Fruit fly (Drosophila melanogaster): Measurements from ENCODE around the gene CCT4.

CCT4 gene

DNA sequence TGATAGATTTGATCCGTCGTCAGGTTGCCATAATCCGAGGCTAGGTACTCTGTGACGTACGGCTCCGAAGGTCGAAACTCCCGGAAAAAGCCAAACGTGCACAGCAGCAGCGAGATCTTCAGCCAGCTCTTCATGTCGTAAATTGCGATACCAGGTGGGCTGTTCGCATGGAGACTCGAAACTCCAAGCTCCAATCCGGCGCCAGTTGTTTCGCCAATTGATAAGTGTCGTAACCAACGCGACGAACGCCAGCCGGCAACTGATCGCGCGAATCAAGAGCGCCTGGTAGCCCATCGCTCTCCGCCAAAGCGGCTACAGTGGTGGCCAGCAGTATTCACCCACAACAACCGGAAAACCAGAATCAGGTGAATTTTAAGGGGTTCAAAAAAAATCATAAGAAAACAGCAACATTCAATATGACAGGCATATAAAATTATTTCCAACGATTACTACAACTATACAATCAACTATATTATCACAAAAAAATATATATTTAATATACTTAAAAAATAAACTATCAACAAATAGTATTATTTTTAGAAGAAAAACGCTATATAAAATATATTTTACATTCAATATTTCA lies 7.7 kb upstream of the CCT4 start, which contains the start of gene CG17036 (continued):
- TF ChIP-seq NC2α (GFP tag; optimal IDR thresholded peaks at IDR 0.05) (no peak), CG1603 (tag; optimal IDR thresholded peaks at IDR 0.05) (no peak), jing (GFP tag; optimal IDR thresholded peaks at IDR 0.05) (no peak), nerfin-2 (GFP tag; IDR thresholded peaks at IDR 0.05; ENCODE audit: partially characterized antibody) (no peak), lab (GFP tag; optimal IDR thresholded peaks at IDR 0.05) (peak; percentile 47), CG14860 (GFP tag; IDR thresholded peaks at IDR 0.05; ENCODE audit: partially characterized antibody) (no peak), slou (GFP tag; optimal IDR thresholded peaks at IDR 0.05) (no peak), ttk (GFP tag; IDR thresholded peaks at IDR 0.05) (no peak), CG12769 (tag; optimal IDR thresholded peaks at IDR 0.05) (no peak), Spps (tag; optimal IDR thresholded peaks at IDR 0.05) (no peak), nau (GFP tag; optimal IDR thresholded peaks at IDR 0.05) (no peak), CG7928 (GFP tag; optimal IDR thresholded peaks at IDR 0.05) (no peak), insv (GFP tag; optimal IDR thresholded peaks at IDR 0.05) (no peak), HLH3B (GFP tag; IDR thresholded peaks at IDR 0.05) (no peak), org-1 (GFP tag; optimal IDR thresholded peaks at IDR 0.05) (no peak), ems (GFP tag; optimal IDR thresholded peaks at IDR 0.05) (no peak), zfh1 (GFP tag; IDR thresholded peaks at IDR 0.05) (0 out of 3 replicates have a peak, but pooled peaks have one; percentile 29), croc (GFP tag; conservative IDR thresholded peaks at IDR 0.05) (no peak), CG1233 (GFP tag; optimal IDR thresholded peaks at IDR 0.05) (peak; percentile 7), ci (GFP tag; IDR thresholded peaks at IDR 0.05) (no peak), maf-S (GFP tag; optimal IDR thresholded peaks at IDR 0.05) (no peak), jigr1 (GFP tag; IDR thresholded peaks at IDR 0.05) (no peak), CG14014 (GFP tag; IDR thresholded peaks at IDR 0.05) (peak; percentile 55), ftz-f1 (GFP tag; optimal IDR thresholded peaks at IDR 0.05) (no peak), sd (tag; optimal IDR thresholded peaks at IDR 0.05) (no peak), chinmo (GFP tag; IDR thresholded peaks at IDR 0.05; ENCODE audit: partially characterized antibody) (0 out of 4 replicates have a peak, but pooled peaks have one; percentile 51), Mes4 (GFP tag; optimal IDR thresholded peaks at IDR 0.05) (no peak), Dfd (GFP tag; optimal IDR thresholded peaks at IDR 0.05) (no peak), CG1602 (GFP tag; optimal IDR thresholded peaks at IDR 0.05) (no peak), nom (GFP tag; optimal IDR thresholded peaks at IDR 0.05) (peak; percentile 16), Med (GFP tag) (peak; percentile 83), dysf (GFP tag; IDR thresholded peaks at IDR 0.05) (peak; percentile 43; the same call in 1 of the 3 replicates), ro (GFP tag; IDR thresholded peaks at IDR 0.05) (no peak), CG6683 (GFP tag; optimal IDR thresholded peaks at IDR 0.05) (no peak), CG34422 (GFP tag; IDR thresholded peaks at IDR 0.05) (peak; percentile 46; the same call in 1 of the 3 replicates), Awh (GFP tag; IDR thresholded peaks at IDR 0.05) (no peak), CG4730 (GFP tag; IDR thresholded peaks at IDR 0.05) (no peak), chn (GFP tag; optimal IDR thresholded peaks at IDR 0.05) (no peak), HLH54F (GFP tag; optimal IDR thresholded peaks at IDR 0.05) (no peak), CG6175 (GFP tag; IDR thresholded peaks at IDR 0.05) (no peak), Ssrp (tag; optimal IDR thresholded peaks at IDR 0.05) (no peak), Doc3 (GFP tag; IDR thresholded peaks at IDR 0.05; ENCODE audit: partially characterized antibody) (no peak), CG8290 (GFP tag; optimal IDR thresholded peaks at IDR 0.05) (no peak), CG8290 (tag; optimal IDR thresholded peaks at IDR 0.05) (no peak), BEAF-32 (GFP tag; optimal IDR thresholded peaks at IDR 0.05) (no peak), Chrac-16 (GFP tag; optimal IDR thresholded peaks at IDR 0.05) (no peak), CG8359 (GFP tag; optimal IDR thresholded peaks at IDR 0.05; ENCODE audit: borderline replicate concordance) (no peak), Optix (GFP tag; IDR thresholded peaks at IDR 0.05) (no peak), fru (optimal IDR thresholded peaks at IDR 0.05) (no peak), sob (GFP tag; IDR thresholded peaks at IDR 0.05) (0 out of 2 replicates have a peak, but pooled peaks have one; percentile 36), vvl (GFP tag; IDR thresholded peaks at IDR 0.05) (peak; percentile 14; the same call in 1 of the 2 replicates)

Measured in whole organism, embryonic.